Worm (Caenorhabditis elegans): ENCODE data around the gene hipr-1.

ce11 chrIII:8710310-8710709 is 9.7 kb upstream of the hipr-1 start, which contains the start of gene B0303.11:
- TF ChIP-seq peb-1 (tag; optimal IDR thresholded peaks at IDR 0.05) = no peak
- no peak for TF ChIP-seq skn-1 (tag; optimal IDR thresholded peaks at IDR 0.05)
- TF ChIP-seq ztf-11 (tag; optimal IDR thresholded peaks at IDR 0.05) = no peak
- TF ChIP-seq R02D3.7 (tag; optimal IDR thresholded peaks at IDR 0.05) = no peak
